Worm (Caenorhabditis elegans): ENCODE measurements around the gene C44C10.15.

The C44C10.15 gene

ce11 chrX:11656519-11657006 lies 43.6 kb downstream of the C44C10.15 start, which contains the start of gene T04F8.2 (continued):
- TF ChIP-seq zfp-2 (tag; optimal IDR thresholded peaks at IDR 0.05) (no peak), dmd-6 (GFP tag; IDR thresholded peaks at IDR 0.05) (peak; percentile 65), ztf-11 (tag; optimal IDR thresholded peaks at IDR 0.05) (no peak), sdz-12 (GFP tag; optimal IDR thresholded peaks at IDR 0.05) (no peak), ama-1 (optimal IDR thresholded peaks at IDR 0.05) (no peak), lir-3 (tag; optimal IDR thresholded peaks at IDR 0.05) (no peak), unc-130 (GFP tag; optimal IDR thresholded peaks at IDR 0.05) (no peak), aly-2 (tag; optimal IDR thresholded peaks at IDR 0.05) (no peak), nhr-102 (tag; optimal IDR thresholded peaks at IDR 0.05) (no peak), nhr-11 (tag; optimal IDR thresholded peaks at IDR 0.05) (peak; percentile 60), nhr-6 (tag; optimal IDR thresholded peaks at IDR 0.05) (peak; percentile 56), ztf-7 (tag; optimal IDR thresholded peaks at IDR 0.05) (peak; percentile 55), ZK337.2 (GFP tag; IDR thresholded peaks at IDR 0.05) (no peak), madf-5 (GFP tag; IDR thresholded peaks at IDR 0.05) (no peak), snpc-1.2 (GFP tag; IDR thresholded peaks at IDR 0.05) (no peak), gei-8 (GFP tag; optimal IDR thresholded peaks at IDR 0.05) (no peak), madf-9 (GFP tag; conservative IDR thresholded peaks at IDR 0.05) (no peak), nhr-42 (GFP tag; IDR thresholded peaks at IDR 0.05) (no peak), lin-15B (tag; optimal IDR thresholded peaks at IDR 0.05) (no peak), lin-39 (tag; optimal IDR thresholded peaks at IDR 0.05) (no peak), attf-4 (tag; optimal IDR thresholded peaks at IDR 0.05) (no peak), nhr-41 (GFP tag; IDR thresholded peaks at IDR 0.05) (no peak), fos-1 (tag; optimal IDR thresholded peaks at IDR 0.05) (no peak), zip-2 (tag; optimal IDR thresholded peaks at IDR 0.05) (no peak), lim-7 (GFP tag; IDR thresholded peaks at IDR 0.05) (no peak), nhr-25 (tag; optimal IDR thresholded peaks at IDR 0.05; ENCODE audit: borderline replicate concordance, insufficient read depth) (peak; percentile 57), Y105C5A.15 (GFP tag; IDR thresholded peaks at IDR 0.05) (no peak), hlh-30 (tag; optimal IDR thresholded peaks at IDR 0.05; ENCODE audit: insufficient read depth) (peak; percentile 79), ceh-44 (GFP tag; IDR thresholded peaks at IDR 0.05) (no peak), saeg-2 (GFP tag; IDR thresholded peaks at IDR 0.05) (no peak), lin-29 (GFP tag; IDR thresholded peaks at IDR 0.05) (no peak), snpc-4 (tag; optimal IDR thresholded peaks at IDR 0.05) (no peak), daf-12 (tag; optimal IDR thresholded peaks at IDR 0.05) (no peak), hif-1 (tag; optimal IDR thresholded peaks at IDR 0.05) (peak in 1 of 2 experiments; percentile 43), ceh-20 (GFP tag; IDR thresholded peaks at IDR 0.05) (peak; percentile 49; the same call in 1 of the 2 replicates), mdl-1 (tag; optimal IDR thresholded peaks at IDR 0.05) (peak; percentile 22 to 34), lin-38 (GFP tag; IDR thresholded peaks at IDR 0.05) (peak; percentile 95), jun-1 (tag; optimal IDR thresholded peaks at IDR 0.05) (no peak), cey-2 (tag; optimal IDR thresholded peaks at IDR 0.05; ENCODE audit: borderline replicate concordance, insufficient read depth) (no peak), nhr-77 (tag; optimal IDR thresholded peaks at IDR 0.05) (peak; percentile 74), ctbp-1 (GFP tag; IDR thresholded peaks at IDR 0.05) (no peak), zfp-3 (GFP tag; conservative IDR thresholded peaks at IDR 0.05) (no peak), hlh-11 (tag; optimal IDR thresholded peaks at IDR 0.05) (peak; percentile 65), aha-1 (tag) (no peak), nhr-237 (tag; optimal IDR thresholded peaks at IDR 0.05) (no peak), Y48G9A.11 (GFP tag; IDR thresholded peaks at IDR 0.05) (no peak), R02D3.7 (tag; optimal IDR thresholded peaks at IDR 0.05) (no peak), tra-1 (GFP tag; IDR thresholded peaks at IDR 0.05) (0 out of 2 replicates have a peak, but pooled peaks have one; percentile 21), mxl-2 (GFP tag; conservative IDR thresholded peaks at IDR 0.05) (no peak), set-16 (GFP tag; IDR thresholded peaks at IDR 0.05) (no peak), lsy-2 (tag; optimal IDR thresholded peaks at IDR 0.05) (peak in 1 of 2 experiments; percentile 77), dpl-1 (GFP tag; optimal IDR thresholded peaks at IDR 0.05) (peak; percentile 42)

All from whole organism, L4 larva.